Fruit fly (Drosophila melanogaster) whole organism, embryonic: Measurements from ENCODE around the gene CG13012.
A peak's percentile ranks its signal among the peaks of the same experiment; 100 is the strongest.

Experiments
- CG12104 ChIP-seq: fragments of 200-800 bp; sonication (Bioruptor generic); optimal IDR thresholded peaks from 3 replicates; lab custom pipeline; 2016; ENCODE audit warnings: missing biosample characterization, missing genetic modification characterization
- CG12659 ChIP-seq: fragments of 200-800 bp; sonication (Bioruptor generic); optimal IDR thresholded peaks from 3 replicates; lab custom pipeline; 2017; ENCODE audit warnings: mild to moderate bottlenecking, missing biosample characterization, missing genetic modification reagents, missing genetic modification characterization
- CG12744 ChIP-seq: fragments of 200-800 bp; sonication (Bioruptor generic); optimal IDR thresholded peaks from 2 replicates; lab custom pipeline; 2016; ENCODE audit warnings: missing biosample characterization, missing genetic modification characterization
- CG14667 ChIP-seq: fragments of 200-800 bp; sonication (Bioruptor generic); IDR thresholded peaks from 2 replicates; pipeline ENCODE4 v1.3.6; 2022; ENCODE audit warnings: missing biosample characterization, missing genetic modification characterization
- CG15696 ChIP-seq: fragments of 200-800 bp; sonication (Bioruptor generic); optimal IDR thresholded peaks from 2 replicates; lab custom pipeline; 2019; ENCODE audit warnings: missing biosample characterization, mild to moderate bottlenecking, missing genetic modification characterization, moderate library complexity
- CG18262 ChIP-seq: fragments of 200-800 bp; optimal IDR thresholded peaks from 3 replicates; lab custom pipeline; 2019; ENCODE audit warnings: missing biosample characterization, mild to moderate bottlenecking, missing genetic modification characterization, moderate library complexity
- CG2120 ChIP-seq: fragments of 200-800 bp; sonication (Bioruptor generic); optimal IDR thresholded peaks from 3 replicates; lab custom pipeline; 2016; ENCODE audit warnings: missing biosample characterization, missing genetic modification characterization
- CG2129 ChIP-seq: fragments of 200-800 bp; sonication (Bioruptor generic); IDR thresholded peaks from 2 replicates; pipeline ENCODE4 v1.3.6; 2022; ENCODE audit warnings: missing biosample characterization, missing genetic modification characterization; ENCODE audit not compliant: partially characterized antibody
- CG31388 ChIP-seq: fragments of 200-800 bp; sonication (Bioruptor generic); optimal IDR thresholded peaks from 2 replicates; lab custom pipeline; 2016; ENCODE audit warnings: missing biosample characterization, missing genetic modification characterization
- CG31441 ChIP-seq: fragments of 200-800 bp; sonication (Bioruptor generic); IDR thresholded peaks from 2 replicates; pipeline ENCODE4 v1.3.6; 2022; ENCODE audit warnings: missing biosample characterization, missing genetic modification characterization
- CG32772 ChIP-seq: fragments of 200-800 bp; sonication (Bioruptor generic); IDR thresholded peaks from 2 replicates; pipeline ENCODE4 v1.3.6; 2022; ENCODE audit warnings: missing biosample characterization, missing genetic modification characterization
- CG4282 ChIP-seq: fragments of 200-800 bp; sonication (Bioruptor generic); optimal IDR thresholded peaks from 2 replicates; lab custom pipeline; 2016; ENCODE audit warnings: missing biosample characterization, missing genetic modification characterization
- CG4617 ChIP-seq: fragments of 200-800 bp; sonication (Bioruptor generic); optimal IDR thresholded peaks from 3 replicates; lab custom pipeline; 2016; ENCODE audit warnings: missing biosample characterization, missing genetic modification characterization, borderline replicate concordance
- CG4820 ChIP-seq: fragments of 200-800 bp; sonication (Bioruptor generic); optimal IDR thresholded peaks from 3 replicates; lab custom pipeline; 2016; ENCODE audit warnings: missing biosample characterization, missing genetic modification characterization
- CG6175 ChIP-seq: fragments of 200-800 bp; sonication (Bioruptor generic); IDR thresholded peaks from 3 replicates; pipeline ENCODE4 v1.3.6; 2022; ENCODE audit warnings: missing biosample characterization, missing genetic modification characterization
- CG7928 ChIP-seq: fragments of 200-800 bp; sonication (Bioruptor generic); optimal IDR thresholded peaks from 2 replicates; lab custom pipeline; 2017; ENCODE audit warnings: missing biosample characterization, mild to moderate bottlenecking, missing genetic modification characterization
- CG7963 ChIP-seq: fragments of 200-800 bp; sonication (Bioruptor generic); IDR thresholded peaks from 3 replicates; pipeline ENCODE4 v1.3.6; 2022; ENCODE audit warnings: missing biosample characterization, missing genetic modification characterization; ENCODE audit not compliant: partially characterized antibody
- CG8359 ChIP-seq: fragments of 200-800 bp; sonication (Bioruptor generic); optimal IDR thresholded peaks from 2 replicates; lab custom pipeline; 2017; ENCODE audit warnings: missing biosample characterization, mild to moderate bottlenecking, missing genetic modification characterization, borderline replicate concordance
- CG8924 ChIP-seq: fragments of 200-800 bp; optimal IDR thresholded peaks from 3 replicates; lab custom pipeline; 2019; ENCODE audit warnings: missing biosample characterization, mild to moderate bottlenecking, missing genetic modification characterization, moderate library complexity
- CG8944 ChIP-seq: fragments of 200-800 bp; sonication (Bioruptor generic); optimal IDR thresholded peaks from 3 replicates; lab custom pipeline; 2016; ENCODE audit warnings: missing biosample characterization, missing genetic modification characterization
- CG9215 ChIP-seq: fragments of 200-800 bp; sonication (Bioruptor generic); IDR thresholded peaks from 2 replicates; pipeline ENCODE4 v1.3.6; 2022; ENCODE audit warnings: missing biosample characterization, missing genetic modification characterization
- CkIIα-i1 ChIP-seq: fragments of 200-800 bp; sonication (Bioruptor generic); IDR thresholded peaks from 2 replicates; pipeline ENCODE4 v1.3.6; 2022; ENCODE audit warnings: missing biosample characterization, missing genetic modification characterization
- CoRest ChIP-seq: fragments of 200-800 bp; sonication (Bioruptor generic); optimal IDR thresholded peaks from 3 replicates; lab custom pipeline; 2018; ENCODE audit warnings: missing biosample characterization, mild to moderate bottlenecking, missing genetic modification characterization, moderate library complexity
- H15 ChIP-seq: fragments of 200-800 bp; sonication (Bioruptor generic); IDR thresholded peaks from 3 replicates; pipeline ENCODE4 v1.3.6; 2022; ENCODE audit warnings: missing biosample characterization, missing genetic modification characterization
- HLHmδ ChIP-seq: fragments of 200-800 bp; sonication (Bioruptor generic); optimal IDR thresholded peaks from 2 replicates; lab custom pipeline; 2018; ENCODE audit warnings: missing biosample characterization, mild to moderate bottlenecking, missing genetic modification characterization, moderate library complexity
- Kr ChIP-seq: fragments of 200-800 bp; sonication (Bioruptor generic); optimal IDR thresholded peaks from 2 replicates; lab custom pipeline; 2017; ENCODE audit warnings: missing biosample characterization, mild to moderate bottlenecking, missing genetic modification characterization
- Mad ChIP-seq: fragments of 200-800 bp; sonication (Bioruptor generic); optimal IDR thresholded peaks from 2 replicates; lab custom pipeline; 2016; ENCODE audit warnings: missing biosample characterization, missing genetic modification characterization
- Med ChIP-seq: fragments of 200-800 bp; sonication (Bioruptor generic); peaks from one replicate; lab custom pipeline; 2016; ENCODE audit warnings: missing biosample characterization, missing genetic modification characterization, mild to moderate bottlenecking, inconsistent platforms, moderate library complexity
- Oli ChIP-seq: fragments of 200-800 bp; sonication (Bioruptor generic); optimal IDR thresholded peaks from 2 replicates; lab custom pipeline; 2018; ENCODE audit warnings: missing biosample characterization, mild to moderate bottlenecking, missing genetic modification characterization, moderate library complexity
- Ptx1 ChIP-seq: fragments of 200-800 bp; sonication (Bioruptor generic); IDR thresholded peaks from 2 replicates; pipeline ENCODE4 v1.3.6; 2022; ENCODE audit warnings: missing biosample characterization, missing genetic modification characterization
- Sin3A ChIP-seq: fragments of >200 bp; optimal IDR thresholded peaks from 2 replicates; lab custom pipeline; 2018
- Sry-β ChIP-seq: fragments of 200-800 bp; sonication (Bioruptor generic); optimal IDR thresholded peaks from 2 replicates; lab custom pipeline; 2018; ENCODE audit warnings: missing biosample characterization, mild to moderate bottlenecking, missing genetic modification characterization, moderate library complexity
- Sry-δ ChIP-seq: fragments of 200-800 bp; sonication (Bioruptor generic); optimal IDR thresholded peaks from 2 replicates; lab custom pipeline; 2016; ENCODE audit warnings: missing biosample characterization, missing genetic modification characterization
- Trl ChIP-seq, 3 experiments: fragments of >200 bp in 2 of 3; fragments of 200-800 bp in 1 of 3; sonication (Bioruptor generic) in 1 of 3; optimal IDR thresholded peaks; 2 replicates in 1 of 3; 3 replicates in 2 of 3; lab custom pipeline; 2016 to 2017; ENCODE audit warnings: missing biosample characterization in 1 of 3, missing genetic modification characterization in 1 of 3
- Usf ChIP-seq: fragments of 200-800 bp; sonication (Bioruptor generic); optimal IDR thresholded peaks from 2 replicates; lab custom pipeline; 2017; ENCODE audit warnings: missing genotype, missing biosample characterization, missing genetic modification characterization
- cwo ChIP-seq: fragments of 200-800 bp; sonication (Bioruptor generic); optimal IDR thresholded peaks from 3 replicates; lab custom pipeline; 2017; ENCODE audit warnings: missing biosample characterization, missing genetic modification characterization, mild to moderate bottlenecking, moderate library complexity, missing genetic modification reagents
- danr ChIP-seq: fragments of 200-800 bp; sonication (Bioruptor generic); IDR thresholded peaks from 2 replicates; pipeline ENCODE4 v1.3.6; 2022; ENCODE audit warnings: missing biosample characterization, missing genetic modification characterization
- dysf ChIP-seq: fragments of 200-800 bp; sonication (Bioruptor generic); IDR thresholded peaks from 3 replicates; pipeline ENCODE4 v1.3.6; 2022; ENCODE audit warnings: missing biosample characterization, missing genetic modification characterization
- gcm2 ChIP-seq: fragments of 200-800 bp; sonication (Bioruptor generic); optimal IDR thresholded peaks from 2 replicates; lab custom pipeline; 2016; ENCODE audit warnings: missing biosample characterization, missing genetic modification characterization
- hb ChIP-seq: fragments of 200-800 bp; sonication (Bioruptor generic); IDR thresholded peaks from 3 replicates; pipeline ENCODE4 v1.3.6; 2022; ENCODE audit warnings: missing biosample characterization, missing genetic modification characterization; ENCODE audit not compliant: partially characterized antibody
- luna ChIP-seq: fragments of 200-800 bp; sonication (Bioruptor generic); optimal IDR thresholded peaks from 2 replicates; lab custom pipeline; 2016; ENCODE audit warnings: missing biosample characterization, missing genetic modification characterization
- maf-S ChIP-seq: fragments of 200-800 bp; sonication (Bioruptor generic); optimal IDR thresholded peaks from 2 replicates; lab custom pipeline; 2016; ENCODE audit warnings: missing biosample characterization, missing genetic modification characterization
- nau ChIP-seq: fragments of 200-800 bp; sonication (Bioruptor generic); optimal IDR thresholded peaks from 3 replicates; lab custom pipeline; 2017; ENCODE audit warnings: missing biosample characterization, mild to moderate bottlenecking, missing genetic modification characterization, missing genetic modification reagents
- phol ChIP-seq: fragments of 200-800 bp; sonication (Bioruptor generic); optimal IDR thresholded peaks from 3 replicates; lab custom pipeline; 2018; ENCODE audit warnings: missing biosample characterization, mild to moderate bottlenecking, missing genetic modification characterization, moderate library complexity
- sima ChIP-seq: fragments of 200-800 bp; sonication (Bioruptor generic); optimal IDR thresholded peaks from 2 replicates; lab custom pipeline; 2016; ENCODE audit warnings: missing biosample characterization, missing genetic modification characterization
- sna ChIP-seq: fragments of 200-800 bp; sonication (Bioruptor generic); IDR thresholded peaks from 2 replicates; pipeline ENCODE4 v1.3.6; 2022; ENCODE audit warnings: missing biosample characterization, missing genetic modification characterization; ENCODE audit not compliant: partially characterized antibody
- ttk ChIP-seq: fragments of 200-800 bp; sonication (Bioruptor generic); IDR thresholded peaks from 2 replicates; pipeline ENCODE4 v2.1.2; 2022; ENCODE audit warnings: missing biosample characterization, missing genetic modification characterization
- twi ChIP-seq: fragments of 200-800 bp; optimal IDR thresholded peaks from 2 replicates; lab custom pipeline; 2019; ENCODE audit warnings: missing biosample characterization, mild to moderate bottlenecking, missing genetic modification characterization, moderate library complexity
- unc-4 ChIP-seq: fragments of 200-800 bp; sonication (Bioruptor generic); IDR thresholded peaks from 2 replicates; pipeline ENCODE4 v1.3.6; 2022; ENCODE audit warnings: missing biosample characterization, missing genetic modification characterization; ENCODE audit not compliant: partially characterized antibody
- zf30C ChIP-seq: fragments of 200-800 bp; sonication (Bioruptor generic); optimal IDR thresholded peaks from 3 replicates; lab custom pipeline; 2018; ENCODE audit warnings: missing biosample characterization, mild to moderate bottlenecking, missing genetic modification characterization

The CG13012 gene

DNA sequence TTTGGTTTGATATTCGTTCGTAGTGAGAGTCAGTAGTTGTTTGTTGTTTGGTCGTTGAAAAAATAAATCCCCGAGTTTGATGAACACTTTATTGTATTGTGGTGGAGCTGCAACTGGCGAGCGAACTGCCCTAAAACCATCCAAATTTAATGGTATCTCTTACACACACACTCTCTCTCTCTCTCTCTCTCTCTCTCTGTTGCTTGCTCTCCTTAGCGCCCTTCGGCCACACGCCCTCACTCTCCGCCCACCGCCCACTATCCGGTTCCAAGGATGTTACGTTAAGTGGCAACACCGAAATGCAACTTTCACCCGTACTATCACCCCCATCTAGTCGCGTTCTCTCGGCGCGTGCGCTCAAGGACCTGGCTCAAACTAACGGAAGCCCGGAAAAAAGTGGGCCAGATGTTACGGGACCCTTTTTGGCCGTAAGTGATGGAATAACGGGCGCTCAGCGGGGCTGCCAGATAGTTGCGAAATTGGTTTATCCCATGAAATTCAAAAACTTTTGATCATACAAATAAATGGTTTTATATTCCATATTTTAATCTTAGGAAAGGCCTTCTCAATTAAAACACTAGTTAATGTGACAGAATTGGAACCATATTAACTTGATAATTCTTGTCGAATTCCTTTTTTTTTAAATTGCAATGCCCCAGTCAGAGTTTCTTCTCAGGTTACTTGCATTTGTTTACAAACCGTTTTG is 11.0 kb upstream of the CG13012 start:
- TF ChIP-seq CG12659 (peak; percentile 2), CG32772 (no peak), twi (tag; lab: Kevin White, UChicago) (no peak), zf30C (GFP tag; lab: Kevin White, UChicago) (no peak), Sry-δ (GFP tag; lab: Kevin White, UChicago) (peak; percentile 15), Sin3A (no peak), gcm2 (no peak), CG6175 (no peak), sima (GFP tag; lab: Kevin White, UChicago) (no peak), Oli (no peak), CG12744 (GFP tag; lab: Kevin White, UChicago) (no peak), CG9215 (GFP tag; lab: Robert Waterston, UW) (no peak), CG4820 (GFP tag; lab: Kevin White, UChicago) (no peak), CkIIα-i1 (GFP tag; lab: Robert Waterston, UW) (no peak), maf-S (GFP tag; lab: Kevin White, UChicago) (no peak), Mad (GFP tag; lab: Kevin White, UChicago) (no peak), CG4282 (GFP tag; lab: Kevin White, UChicago) (no peak), Trl (optimal IDR thresholded peaks at IDR 0.05; lab: Kevin White, UChicago) (peak; percentile 56 to 79), Trl (GFP tag; optimal IDR thresholded peaks at IDR 0.05; lab: Kevin White, UChicago) (no peak), nau (GFP tag; lab: Kevin White, UChicago) (no peak), danr (GFP tag; lab: Robert Waterston, UW) (no peak), CG12104 (GFP tag; lab: Kevin White, UChicago) (no peak), cwo (no peak), CG15696 (tag; lab: Kevin White, UChicago) (no peak), dysf (GFP tag; lab: Robert Waterston, UW) (no peak), Ptx1 (GFP tag; lab: Robert Waterston, UW) (no peak), Sry-β (GFP tag; lab: Kevin White, UChicago) (no peak), Kr (no peak), Med (GFP tag; lab: Kevin White, UChicago) (peak; percentile 36), CG8359 (GFP tag; lab: Kevin White, UChicago) (no peak), CG8944 (GFP tag; lab: Kevin White, UChicago) (no peak), CG7928 (GFP tag; lab: Kevin White, UChicago) (no peak), HLHmδ (GFP tag; lab: Kevin White, UChicago) (no peak), CG2120 (peak; percentile 17), CG8924 (tag; lab: Kevin White, UChicago) (no peak), CG2129 (no peak), CG31388 (GFP tag; lab: Kevin White, UChicago) (no peak), CG7963 (GFP tag; lab: Robert Waterston, UW) (no peak), sna (GFP tag; lab: Robert Waterston, UW) (no peak), luna (no peak), phol (tag; lab: Kevin White, UChicago) (peak; percentile 20), CG18262 (tag; lab: Kevin White, UChicago) (no peak), unc-4 (GFP tag; lab: Robert Waterston, UW) (no peak), CG31441 (GFP tag; lab: Robert Waterston, UW) (no peak), CG14667 (no peak), CoRest (tag; lab: Kevin White, UChicago) (no peak), hb (no peak), CG4617 (no peak), H15 (GFP tag; lab: Robert Waterston, UW) (no peak), ttk (GFP tag; lab: Robert Waterston, UW) (no peak), Usf (GFP tag; lab: Kevin White, UChicago) (no peak)
